Worm (Caenorhabditis elegans) whole organism, L2 larva: ENCODE results near the gene elk-2.
"Not testable (repeated sequence)": the region's sequence is repeated elsewhere in the genome, so short reads cannot be mapped to it uniquely, and the experiment has no call there.

Experiments used
- C34F6.9 ChIP-seq: fragments of 150-350 bp; optimal IDR thresholded peaks from 2 replicates; lab custom pipeline; 2014; ENCODE audit warnings: missing biosample characterization, missing genetic modification characterization
- F13H6.1 ChIP-seq: sonication (generic microtip); optimal IDR thresholded peaks from 2 replicates; lab custom pipeline; 2016; ENCODE audit warnings: missing genetic modification characterization, missing compliant biosample characterization
- R02D3.7 ChIP-seq: fragments of 150-350 bp; optimal IDR thresholded peaks from 2 replicates; lab custom pipeline; 2014; ENCODE audit warnings: missing biosample characterization, missing genetic modification characterization
- alr-1 ChIP-seq: fragments of 150-350 bp; optimal IDR thresholded peaks from 2 replicates; lab custom pipeline; 2014; ENCODE audit warnings: missing biosample characterization, missing genetic modification characterization
- ama-1 ChIP-seq: fragments of 150-350 bp; optimal IDR thresholded peaks from 2 replicates; lab custom pipeline; 2018; ENCODE audit warnings: inconsistent platforms
- ceh-16 ChIP-seq: fragments of 150-350 bp; optimal IDR thresholded peaks from 2 replicates; lab custom pipeline; 2014; ENCODE audit warnings: missing biosample characterization, missing genetic modification characterization
- crh-2 ChIP-seq: sonication (generic microtip); optimal IDR thresholded peaks from 2 replicates; lab custom pipeline; 2017; ENCODE audit warnings: missing biosample characterization, missing genetic modification characterization
- dmd-4 ChIP-seq: sonication (generic microtip); optimal IDR thresholded peaks from 2 replicates; lab custom pipeline; 2017; ENCODE audit warnings: missing biosample characterization, missing genetic modification characterization
- egl-27 ChIP-seq: sonication (generic microtip); optimal IDR thresholded peaks from 3 replicates; lab custom pipeline; 2017; ENCODE audit warnings: missing biosample characterization, missing genetic modification reagents, missing genetic modification characterization
- fos-1 ChIP-seq: fragments of 150-350 bp; optimal IDR thresholded peaks from 2 replicates; lab custom pipeline; 2014; ENCODE audit warnings: missing biosample characterization, missing genetic modification characterization
- lin-11 ChIP-seq: fragments of 150-350 bp; sonication (generic microtip); optimal IDR thresholded peaks from 2 replicates; lab custom pipeline; 2014; ENCODE audit warnings: missing biosample characterization, missing genetic modification characterization, inconsistent platforms, mixed read lengths
- lin-13 ChIP-seq: fragments of 150-350 bp; optimal IDR thresholded peaks from 2 replicates; lab custom pipeline; 2014; ENCODE audit warnings: missing biosample characterization, missing genetic modification reagents, missing genetic modification characterization
- lin-39 ChIP-seq: fragments of 150-350 bp; optimal IDR thresholded peaks from 2 replicates; lab custom pipeline; 2014; ENCODE audit warnings: missing biosample characterization, missing genetic modification reagents, missing genetic modification characterization
- lsy-2 ChIP-seq, 2 experiments: fragments of 150-350 bp in 1 of 2; sonication (generic microtip) in 1 of 2; optimal IDR thresholded peaks; 2 replicates each; lab custom pipeline; 2014 to 2017; ENCODE audit warnings: missing biosample characterization in 2 of 2, missing genetic modification characterization in 2 of 2
- mdl-1 ChIP-seq, 2 experiments: fragments of 150-350 bp in 1 of 2; sonication (generic microtip) in 1 of 2; optimal IDR thresholded peaks; 2 replicates each; lab custom pipeline; 2017; ENCODE audit warnings: missing biosample characterization in 2 of 2, missing genetic modification characterization in 2 of 2
- nhr-10 ChIP-seq: sonication (generic microtip); optimal IDR thresholded peaks from 2 replicates; lab custom pipeline; 2017; ENCODE audit warnings: missing biosample characterization, missing genetic modification characterization
- nhr-12 ChIP-seq: fragments of 150-350 bp; optimal IDR thresholded peaks from 2 replicates; lab custom pipeline; 2014; ENCODE audit warnings: missing biosample characterization, missing genetic modification characterization
- nhr-21 ChIP-seq: fragments of 150-350 bp; optimal IDR thresholded peaks from 2 replicates; lab custom pipeline; 2014; ENCODE audit warnings: missing biosample characterization, missing genetic modification characterization
- nhr-23 ChIP-seq: fragments of 150-350 bp; optimal IDR thresholded peaks from 2 replicates; lab custom pipeline; 2014; ENCODE audit warnings: missing biosample characterization, missing genetic modification reagents, missing genetic modification characterization
- nhr-25 ChIP-seq: fragments of 150-350 bp; sonication (generic microtip); optimal IDR thresholded peaks from 3 replicates; lab custom pipeline; 2014; ENCODE audit warnings: missing biosample characterization, missing genetic modification characterization
- nhr-6 ChIP-seq: fragments of 150-350 bp; optimal IDR thresholded peaks from 2 replicates; lab custom pipeline; 2014; ENCODE audit warnings: missing biosample characterization, missing genetic modification characterization
- peb-1 ChIP-seq: fragments of 150-350 bp; optimal IDR thresholded peaks from 2 replicates; lab custom pipeline; 2014; ENCODE audit warnings: missing biosample characterization, missing genetic modification characterization
- skn-1 ChIP-seq: sonication (generic microtip); optimal IDR thresholded peaks from 2 replicates; lab custom pipeline; 2017; ENCODE audit warnings: missing biosample characterization, missing genetic modification characterization
- sma-9 ChIP-seq, 2 experiments: fragments of 150-350 bp in 1 of 2; sonication (generic microtip) in 1 of 2; optimal IDR thresholded peaks; 2 replicates each; lab custom pipeline; 2014 to 2016; ENCODE audit warnings: missing genetic modification characterization in 2 of 2, mild to moderate bottlenecking in 1 of 2, missing biosample characterization in 1 of 2, missing compliant biosample characterization in 1 of 2, missing genetic modification reagents in 1 of 2, moderate library complexity in 1 of 2
- snpc-4 ChIP-seq: fragments of 150-350 bp; optimal IDR thresholded peaks from 2 replicates; lab custom pipeline; 2014; ENCODE audit warnings: missing biosample characterization, missing genetic modification characterization
- unc-39 ChIP-seq: fragments of 150-350 bp; optimal IDR thresholded peaks from 2 replicates; lab custom pipeline; 2014; ENCODE audit warnings: missing biosample characterization, missing genetic modification characterization
- unc-55 ChIP-seq: fragments of 150-350 bp; sonication (generic microtip); optimal IDR thresholded peaks from 3 replicates; lab custom pipeline; 2014; ENCODE audit warnings: missing biosample characterization, missing genetic modification reagents, missing genetic modification characterization
- zag-1 ChIP-seq: fragments of 150-350 bp; optimal IDR thresholded peaks from 2 replicates; lab custom pipeline; 2014; ENCODE audit warnings: missing biosample characterization, missing genetic modification characterization

elk-2 gene

ce11 chrX:108929-109328, at the start of gene elk-2:
elk-2 (minus strand) TSS chrX:109029.
- not testable (repeated sequence) for TF ChIP-seq R02D3.7; lin-13 (GFP tag; lab: Kevin White, UChicago); dmd-4 (tag; lab: Kevin White, UChicago)

DNA sequence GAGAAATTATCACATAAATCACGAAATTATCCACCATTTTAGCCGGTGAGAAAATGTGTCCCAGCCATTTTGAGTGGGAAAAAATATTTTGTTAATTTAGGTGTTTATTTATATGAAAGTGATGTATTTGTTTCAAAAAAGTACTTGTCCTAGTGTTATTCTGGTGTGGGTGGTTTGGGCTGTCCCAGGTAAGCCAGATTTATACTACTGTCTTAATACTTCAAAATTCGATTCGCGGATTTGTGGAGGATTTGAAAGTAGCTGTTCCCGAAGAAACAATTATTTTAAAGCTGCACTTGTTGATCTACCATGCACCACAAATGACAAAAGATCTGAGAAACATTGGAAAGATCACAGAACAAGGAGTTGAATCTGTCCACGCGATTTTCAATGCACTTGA, 39.0 kb upstream of the elk-2 start, which contains the start of gene Y73B3A.11:
TSS of gene Y73B3A.11 (plus strand) at position 301 of the 400 bp plus-strand sequence.
- TF ChIP-seq ceh-16 (tag; lab: Kevin White, UChicago) (no peak), crh-2 (tag; lab: Kevin White, UChicago) (no peak), unc-39 (tag; lab: Kevin White, UChicago) (no peak), skn-1 (tag; lab: Kevin White, UChicago) (no peak), nhr-25 (tag; lab: Kevin White, UChicago) (no peak), R02D3.7 (no peak), nhr-12 (no peak), nhr-23 (tag; lab: Kevin White, UChicago) (no peak), lin-11 (no peak), lsy-2 (tag; optimal IDR thresholded peaks at IDR 0.05; lab: Kevin White, UChicago) (no peak), sma-9 (GFP tag; optimal IDR thresholded peaks at IDR 0.05; lab: Kevin White, UChicago) (no peak), sma-9 (tag; optimal IDR thresholded peaks at IDR 0.05; lab: Kevin White, UChicago) (no peak), mdl-1 (tag; optimal IDR thresholded peaks at IDR 0.05; lab: Kevin White, UChicago) (no peak), snpc-4 (no peak), C34F6.9 (tag; lab: Kevin White, UChicago) (no peak)

ce11 chrX:146832-147231, 38.0 kb upstream of the elk-2 start:
- no peak for TF ChIP-seq nhr-21 (tag; lab: Kevin White, UChicago)
- TF ChIP-seq lin-13 (GFP tag; lab: Kevin White, UChicago), result peak; percentile 20
- peak; percentile 1 for TF ChIP-seq C34F6.9 (tag; lab: Kevin White, UChicago)
- TF ChIP-seq lsy-2 (tag; optimal IDR thresholded peaks at IDR 0.05; lab: Kevin White, UChicago), result peak in 1 of 2 experiments; percentile 21
- peak; percentile 25 for TF ChIP-seq unc-55 (GFP tag; lab: Kevin White, UChicago)

DNA sequence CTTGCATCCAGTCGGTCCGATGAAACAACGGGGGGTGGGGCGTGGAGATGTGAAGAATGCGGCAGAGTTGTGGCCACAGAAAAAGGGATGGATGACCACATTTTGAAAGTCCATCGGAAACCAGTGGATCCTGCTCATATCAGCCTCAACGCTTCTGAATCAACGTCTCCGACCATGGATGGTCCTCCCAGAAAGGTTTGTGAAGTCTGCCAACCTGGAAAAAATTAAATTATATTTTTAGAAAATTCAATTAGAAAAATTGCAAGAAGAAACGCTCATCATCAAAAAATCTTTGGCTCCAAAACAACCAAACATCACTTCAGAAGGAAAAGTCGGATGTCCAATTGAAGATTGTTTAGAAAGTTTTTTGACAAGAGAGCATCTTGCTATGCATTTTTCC, 32.3 kb upstream of the elk-2 start, which contains the start of gene Y73B3A.8:
TSS of gene Y73B3A.8 (minus strand) at position 101 of the 400 bp plus-strand sequence.
- no peak for TF ChIP-seq nhr-21 (tag; lab: Kevin White, UChicago)
- TF ChIP-seq C34F6.9 (tag; lab: Kevin White, UChicago), result no peak
- no peak for TF ChIP-seq skn-1 (tag; lab: Kevin White, UChicago)

DNA sequence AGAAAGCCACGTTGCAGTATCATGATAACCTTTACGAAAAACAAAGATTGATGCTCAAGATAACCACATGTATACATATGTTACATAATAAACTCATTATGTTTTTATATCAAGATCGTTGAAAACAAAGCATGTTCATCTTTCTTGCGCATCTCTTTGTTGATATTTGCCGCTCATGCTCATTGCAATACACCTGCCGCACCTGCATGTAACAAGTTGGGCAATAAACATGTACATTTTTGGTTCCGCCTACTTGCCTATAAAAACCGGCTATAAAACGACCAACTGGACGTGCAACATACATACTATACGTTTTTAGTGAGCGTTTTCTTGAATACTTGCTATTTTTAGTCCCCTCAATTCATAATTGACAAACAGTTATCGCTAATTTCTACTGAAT, 10.5 kb upstream of the elk-2 start, which contains the start of gene fbxa-16:
TSS of gene fbxa-16 (plus strand) at position 301 of the 400 bp plus-strand sequence.
- not testable (repeated sequence) for TF ChIP-seq lin-39; alr-1 (tag; lab: Kevin White, UChicago); ama-1 (lab: Kevin White, UChicago)

ce11 chrX:117080-117479, 8.3 kb upstream of the elk-2 start, which contains the start of gene fbxa-222:
fbxa-222 (plus strand) TSS chrX:117380.
- TF ChIP-seq nhr-6 (tag; lab: Kevin White, UChicago) (no peak), skn-1 (tag; lab: Kevin White, UChicago) (no peak), egl-27 (tag; lab: Kevin White, UChicago) (no peak), C34F6.9 (tag; lab: Kevin White, UChicago) (no peak), mdl-1 (tag; optimal IDR thresholded peaks at IDR 0.05; lab: Kevin White, UChicago) (no peak), nhr-10 (tag; lab: Kevin White, UChicago) (no peak), crh-2 (tag; lab: Kevin White, UChicago) (no peak), F13H6.1 (tag; lab: Kevin White, UChicago) (no peak), fos-1 (tag; lab: Kevin White, UChicago) (no peak)

DNA sequence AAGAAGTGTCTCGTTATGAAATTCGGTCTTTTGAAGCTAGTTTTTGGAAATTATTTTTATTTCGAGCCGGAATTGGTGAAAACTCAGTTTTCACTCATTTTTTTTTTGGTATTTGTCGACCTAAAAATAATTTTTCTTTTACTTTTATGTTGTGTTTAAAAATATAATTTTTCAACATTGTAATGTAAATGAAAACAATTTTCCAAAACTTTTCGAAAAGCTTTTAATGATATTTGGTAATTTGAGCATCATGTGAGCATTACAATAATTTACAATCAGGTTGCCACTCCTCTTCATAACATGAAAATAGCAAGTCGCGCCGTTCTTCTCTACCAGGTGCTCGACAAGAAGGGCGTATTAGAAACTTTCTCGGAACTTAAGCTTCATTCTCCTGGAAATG, 5.6 kb upstream of the elk-2 start, which contains the start of gene fbxa-221:
TSS of gene fbxa-221 (plus strand) at position 301 of the 400 bp plus-strand sequence.
- TF ChIP-seq zag-1 (tag; lab: Kevin White, UChicago); lin-11; peb-1: not testable (repeated sequence)
- TF ChIP-seq, all 48 proteins: peak for 0; not testable (repeated sequence) for 48
